Fruit fly (Drosophila melanogaster): ENCODE data around the gene CG7692.

DNA sequence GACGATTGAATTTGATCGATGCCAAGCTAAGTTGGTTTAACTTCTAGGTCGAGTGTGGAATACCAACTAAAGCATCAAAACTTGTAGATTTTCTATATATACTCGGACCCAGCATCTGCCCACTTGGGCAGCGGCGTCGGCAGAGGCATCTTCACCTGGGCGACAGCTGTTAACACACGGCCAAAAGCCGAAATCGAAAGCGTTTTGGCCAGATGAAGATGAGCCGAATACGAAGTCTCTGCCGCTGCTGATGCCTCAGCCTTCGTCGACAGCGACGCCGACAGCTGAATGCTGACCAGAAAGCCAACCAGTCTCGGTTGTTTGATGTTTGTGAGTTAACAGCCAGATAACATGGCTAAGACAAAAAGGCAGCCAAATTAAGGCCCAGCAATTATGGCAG lies 37.3 kb downstream of the CG7692 start, which contains the start of gene CG13731:
- no peak for TF ChIP-seq CG8478 (optimal IDR thresholded peaks at IDR 0.05)
- TF ChIP-seq CTCF (optimal IDR thresholded peaks at IDR 0.05), result no peak
